Fruit fly (Drosophila melanogaster): Measurements from ENCODE around the gene IntS11.

- no peak for TF ChIP-seq CG10654 (GFP tag; optimal IDR thresholded peaks at IDR 0.05)
- TF ChIP-seq CG18599 (GFP tag; optimal IDR thresholded peaks at IDR 0.05), result no peak
- no peak for TF ChIP-seq jigr1 (GFP tag; IDR thresholded peaks at IDR 0.05)
- no peak for TF ChIP-seq Hr3 (GFP tag; optimal IDR thresholded peaks at IDR 0.05)
- TF ChIP-seq Eip74EF (GFP tag; optimal IDR thresholded peaks at IDR 0.05), result no peak
- no peak for TF ChIP-seq CG14860 (GFP tag; IDR thresholded peaks at IDR 0.05; ENCODE audit: partially characterized antibody)
- no peak for TF ChIP-seq vvl (GFP tag; IDR thresholded peaks at IDR 0.05)
These were observed 40.6 kb upstream of the IntS11 start for dm6 chr3R:29704557-29704956.

Measured in whole organism, embryonic.